Worm (Caenorhabditis elegans): ENCODE results near the gene dylt-2.

- TF ChIP-seq dao-5 (tag; optimal IDR thresholded peaks at IDR 0.05) (no peak), him-1 (tag; optimal IDR thresholded peaks at IDR 0.05) (no peak), W03F9.2 (tag; optimal IDR thresholded peaks at IDR 0.05) (no peak)
Measured at ce11 chrX:8891393-8891953, 48.5 kb downstream of the dylt-2 start.
